Worm (Caenorhabditis elegans) whole organism, mixed stage, embryonic: Measurements from ENCODE around the gene str-103.

Experiments used
- blmp-1 ChIP-seq: fragments of 150-350 bp; optimal IDR thresholded peaks from 2 replicates; lab custom pipeline; 2014; ENCODE audit warnings: missing biosample characterization, missing genetic modification characterization
- ceh-83 ChIP-seq: fragments of 200-800 bp; sonication (Bioruptor generic); optimal IDR thresholded peaks from 2 replicates; lab custom pipeline; 2018; ENCODE audit warnings: mild to moderate bottlenecking, missing genetic modification characterization, missing compliant biosample characterization
- ces-1 ChIP-seq: fragments of 150-350 bp; optimal IDR thresholded peaks from 2 replicates; lab custom pipeline; 2014; ENCODE audit warnings: missing biosample characterization, missing genetic modification reagents, missing genetic modification characterization
- ham-2 ChIP-seq: fragments of 200-800 bp; sonication (Bioruptor generic); optimal IDR thresholded peaks from 2 replicates; lab custom pipeline; 2018; ENCODE audit warnings: mild to moderate bottlenecking, missing genetic modification characterization, missing compliant biosample characterization
- lin-32 ChIP-seq: fragments of 200-800 bp; sonication (Bioruptor generic); optimal IDR thresholded peaks from 2 replicates; lab custom pipeline; 2018; ENCODE audit warnings: mild to moderate bottlenecking, missing genetic modification characterization, missing compliant biosample characterization
- mep-1 ChIP-seq: fragments of 150-350 bp; optimal IDR thresholded peaks from 2 replicates; lab custom pipeline; 2017; ENCODE audit warnings: missing biosample characterization, missing genetic modification reagents, missing genetic modification characterization, inconsistent platforms
- mls-2 ChIP-seq: sonication (generic microtip); optimal IDR thresholded peaks from 2 replicates; lab custom pipeline; 2016; ENCODE audit warnings: mild to moderate bottlenecking, missing genetic modification characterization, moderate library complexity, missing compliant biosample characterization
- nhr-28 ChIP-seq: fragments of 150-350 bp; optimal IDR thresholded peaks from 2 replicates; lab custom pipeline; 2014; ENCODE audit warnings: missing biosample characterization, missing genetic modification characterization
- nhr-76 ChIP-seq: sonication (generic microtip); optimal IDR thresholded peaks from 2 replicates; lab custom pipeline; 2017; ENCODE audit warnings: missing biosample characterization, missing genetic modification characterization
- snpc-4 ChIP-seq: fragments of 150-350 bp; optimal IDR thresholded peaks from 2 replicates; lab custom pipeline; 2014; ENCODE audit warnings: missing biosample characterization, missing genetic modification characterization
- unc-39 ChIP-seq: fragments of 150-350 bp; optimal IDR thresholded peaks from 2 replicates; lab custom pipeline; 2014; ENCODE audit warnings: missing biosample characterization, missing genetic modification characterization

DNA sequence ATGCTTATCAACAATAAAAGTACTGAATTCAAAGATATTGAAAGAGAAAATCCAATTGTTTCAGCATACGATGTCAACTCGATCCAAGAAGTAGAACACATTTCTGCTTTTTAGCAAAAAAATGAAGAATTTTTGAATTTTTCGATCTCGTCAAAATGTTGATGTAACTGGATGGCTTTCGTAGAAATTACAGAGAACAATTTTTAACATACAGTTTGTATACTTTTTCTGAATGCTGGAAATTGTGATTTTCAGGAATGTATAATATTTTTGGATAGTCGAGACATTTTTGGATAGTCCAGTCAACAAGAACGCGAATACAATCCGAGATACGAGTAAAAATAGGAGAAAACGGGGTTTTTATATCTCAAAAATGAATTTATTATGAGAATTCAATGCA lies at the start of gene str-103:
- no peak for TF ChIP-seq ham-2 (GFP tag; lab: Kevin White, UChicago)
- TF ChIP-seq mls-2 (tag; lab: Kevin White, UChicago): no peak
- TF ChIP-seq nhr-76 (tag; lab: Kevin White, UChicago): no peak
- no peak for TF ChIP-seq ceh-83 (GFP tag; lab: Kevin White, UChicago)
- no peak for TF ChIP-seq mep-1 (tag; lab: Kevin White, UChicago)
- TF ChIP-seq nhr-28 (tag; lab: Kevin White, UChicago): no peak
- no peak for TF ChIP-seq blmp-1
- TF ChIP-seq lin-32: no peak
- TF ChIP-seq unc-39: no peak
- TF ChIP-seq snpc-4: no peak
- TF ChIP-seq ces-1 (GFP tag; lab: Kevin White, UChicago): no peak
